Worm (Caenorhabditis elegans): ENCODE results near the gene nape-1.

Gene nape-1

ce11 chrIV:3738655-3739403 is 1.9 kb downstream of the nape-1 start, which contains the start of gene nape-2:
TSS of gene nape-2 (minus strand) at chrIV:3738925.
- no peak for TF ChIP-seq unc-62 (GFP tag; optimal IDR thresholded peaks at IDR 0.05)

DNA sequence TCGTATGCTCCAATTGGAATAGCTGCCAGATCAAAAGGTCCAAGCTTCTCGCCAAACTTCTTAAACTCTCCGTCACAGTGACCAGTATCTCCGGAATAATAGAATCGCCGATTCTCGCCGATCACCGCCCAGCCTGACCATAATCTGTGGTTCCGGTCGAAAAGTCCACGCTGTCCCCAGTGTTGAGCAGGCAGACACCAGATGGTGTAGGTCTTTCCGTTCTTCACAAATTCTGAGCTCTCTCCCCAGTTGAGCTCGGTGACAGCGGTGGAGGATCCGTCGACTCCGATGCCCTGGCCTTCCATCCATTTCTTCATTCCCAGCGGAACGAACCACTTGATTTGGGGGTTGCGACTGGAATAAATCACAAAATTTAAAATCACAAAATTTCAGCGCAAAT is 4.4 kb downstream of the nape-1 start:
- TF ChIP-seq unc-62 (GFP tag; optimal IDR thresholded peaks at IDR 0.05) = no peak

- no peak for TF ChIP-seq unc-62 (GFP tag; optimal IDR thresholded peaks at IDR 0.05)
Observed at ce11 chrIV:3733287-3733686, 7.4 kb downstream of the nape-1 start.

- TF ChIP-seq unc-62 (GFP tag; optimal IDR thresholded peaks at IDR 0.05) = no peak
Observed at ce11 chrIV:3731430-3731829, 9.2 kb downstream of the nape-1 start.

DNA sequence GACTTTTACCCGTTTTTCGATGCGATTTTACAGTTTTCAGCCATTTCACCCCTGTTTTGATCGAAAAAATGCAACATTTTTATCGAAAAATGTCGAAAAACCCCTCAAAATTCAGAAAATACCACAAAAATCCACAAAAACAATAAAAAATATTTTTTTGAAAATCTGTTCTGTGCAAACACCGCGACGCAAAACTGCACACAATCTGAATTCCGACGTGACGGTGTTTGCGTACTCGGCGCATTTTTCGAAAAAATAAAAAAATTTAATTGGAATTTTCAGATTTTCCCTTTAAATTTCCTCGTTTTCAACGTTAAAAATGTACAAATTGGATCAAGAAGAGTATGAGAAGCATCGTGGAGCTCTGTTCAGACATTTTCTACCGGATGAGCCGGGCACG is 14.8 kb downstream of the nape-1 start, which contains the start of gene smgl-2:
TSS of gene smgl-2 (plus strand) at position 320 of the 400 bp plus-strand sequence.
- no peak for TF ChIP-seq unc-62 (GFP tag; optimal IDR thresholded peaks at IDR 0.05)

DNA sequence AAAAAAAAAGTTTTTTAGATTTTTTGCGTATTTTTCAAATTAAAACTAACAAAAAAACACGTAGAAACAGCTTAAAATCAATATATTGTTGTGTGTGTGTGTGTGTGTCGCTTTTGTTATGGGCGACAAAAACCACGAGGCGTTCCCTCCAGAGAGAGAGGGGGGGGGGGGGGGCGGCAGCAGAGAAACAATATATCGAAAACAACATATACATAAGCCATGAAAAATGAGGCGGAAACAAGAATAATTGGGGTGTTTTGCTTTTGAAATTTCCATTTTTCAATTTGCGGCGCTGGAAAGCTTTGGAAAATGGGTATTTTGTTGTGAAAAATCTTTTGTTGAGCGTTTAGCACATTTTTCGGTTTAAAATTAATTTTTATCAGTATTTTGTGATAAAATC is 15.3 kb downstream of the nape-1 start, which contains the start of gene Y37E11AM.2:
TSS of gene Y37E11AM.2 (minus strand) at position 101 of the 400 bp plus-strand sequence.
- TF ChIP-seq unc-62 (GFP tag; optimal IDR thresholded peaks at IDR 0.05) = no peak

DNA sequence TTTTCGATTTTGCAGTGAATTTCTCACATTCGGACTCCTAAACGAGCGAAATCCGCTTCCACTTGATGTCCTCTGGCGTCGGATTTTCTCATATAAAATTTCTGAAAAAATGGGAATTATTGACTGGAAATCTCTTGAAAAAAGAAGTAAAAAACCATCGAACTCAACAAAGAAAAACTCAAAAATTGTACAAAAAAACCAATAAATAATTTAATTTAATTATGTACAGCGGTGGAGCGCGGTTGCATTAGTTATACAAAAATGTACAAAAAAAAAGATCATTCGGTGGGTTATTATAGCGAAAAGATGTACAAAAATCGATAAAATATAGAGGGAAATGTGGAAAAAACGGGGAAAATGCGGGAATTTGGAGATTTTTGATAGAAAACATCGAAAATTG is 18.0 kb downstream of the nape-1 start, which contains the start of gene Y37E11AM.4:
TSS of gene Y37E11AM.4 (minus strand) at position 101 of the 400 bp plus-strand sequence.
- no peak for TF ChIP-seq unc-62 (GFP tag; optimal IDR thresholded peaks at IDR 0.05)

ce11 chrIV:3721973-3722372 is 18.7 kb downstream of the nape-1 start:
- TF ChIP-seq unc-62 (GFP tag; optimal IDR thresholded peaks at IDR 0.05) = no peak

- no peak for TF ChIP-seq unc-62 (GFP tag; optimal IDR thresholded peaks at IDR 0.05)
Observed at ce11 chrIV:3720644-3721043, 20.0 kb downstream of the nape-1 start.

- no peak for TF ChIP-seq unc-62 (GFP tag; optimal IDR thresholded peaks at IDR 0.05)
Observed at ce11 chrIV:3719057-3719456, 21.6 kb downstream of the nape-1 start, which contains the start of gene Y37E11AM.3. TSS of gene Y37E11AM.3 (minus strand) at chrIV:3719157.

ce11 chrIV:3710737-3711136 is 29.9 kb downstream of the nape-1 start:
- TF ChIP-seq unc-62 (GFP tag; optimal IDR thresholded peaks at IDR 0.05) = no peak

ce11 chrIV:3709200-3709599 is 31.5 kb downstream of the nape-1 start, which contains the start of gene Y37E11AL.1:
TSS of gene Y37E11AL.1 (plus strand) at chrIV:3709500.
- no peak for TF ChIP-seq unc-62 (GFP tag; optimal IDR thresholded peaks at IDR 0.05)

DNA sequence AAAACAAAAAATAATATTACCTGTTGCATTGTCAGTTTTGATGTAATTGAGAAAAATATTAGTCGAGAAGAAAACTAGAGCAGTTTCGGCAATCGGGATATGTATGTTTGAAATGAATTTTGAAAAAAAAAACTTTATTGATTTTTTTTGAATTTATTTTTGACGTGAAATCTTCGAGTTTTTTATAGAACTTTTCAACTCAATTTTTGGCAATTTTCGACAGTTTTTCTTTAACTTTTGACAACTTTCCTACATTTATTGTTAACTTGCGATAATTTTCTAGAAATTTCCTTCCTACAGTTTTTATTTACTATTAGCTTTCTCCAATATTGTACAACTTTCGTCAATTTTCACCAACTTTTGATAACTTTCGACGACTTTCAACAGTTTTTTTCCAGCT is 38.8 kb downstream of the nape-1 start, which contains the start of gene Y37E11AL.12:
TSS of gene Y37E11AL.12 (minus strand) at position 101 of the 400 bp plus-strand sequence.
- TF ChIP-seq unc-62 (GFP tag; optimal IDR thresholded peaks at IDR 0.05) = no peak

DNA sequence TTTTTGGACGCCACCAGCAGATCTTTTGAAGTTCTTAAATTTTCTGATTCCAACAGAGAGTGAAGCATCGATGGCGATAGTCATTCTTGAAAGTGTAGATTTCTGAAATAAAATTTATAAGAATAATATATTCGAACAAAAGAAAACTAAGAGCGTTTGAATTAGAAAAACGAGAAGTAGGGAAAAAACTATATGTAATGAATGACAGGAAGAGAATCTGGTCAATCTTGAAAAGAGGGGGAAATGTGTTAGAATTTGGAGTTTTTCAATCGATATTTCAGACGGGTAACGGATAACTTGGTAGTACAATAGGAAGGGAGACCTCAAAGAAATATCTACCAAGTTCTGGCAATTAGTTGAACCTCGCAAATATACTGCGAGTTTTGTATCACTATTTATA is 40.1 kb downstream of the nape-1 start, which contains the start of gene Y37E11AL.9:
TSS of gene Y37E11AL.9 (minus strand) at position 101 of the 400 bp plus-strand sequence.
- no peak for TF ChIP-seq unc-62 (GFP tag; optimal IDR thresholded peaks at IDR 0.05)

DNA sequence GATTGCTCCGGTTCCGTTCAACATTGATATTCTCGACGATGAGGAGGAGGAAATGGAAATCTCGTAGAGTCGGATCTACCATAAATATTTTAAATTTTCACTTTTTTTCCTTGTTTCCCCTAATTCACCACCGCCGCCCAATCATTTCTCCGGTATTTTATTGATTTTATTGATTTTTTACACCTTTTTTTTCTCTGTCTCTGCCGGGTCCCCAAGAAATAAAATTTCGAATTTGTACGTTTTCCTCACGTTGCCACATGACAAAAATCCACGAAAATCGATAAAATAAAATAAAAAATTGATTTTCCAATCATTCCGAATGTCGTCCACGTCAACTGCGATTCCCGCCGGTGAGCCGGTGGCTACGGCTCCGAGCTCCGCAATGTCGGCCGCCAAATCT is 42.5 kb downstream of the nape-1 start, which contains the start of gene Y37E11AL.2:
TSS of gene Y37E11AL.2 (plus strand) at position 301 of the 400 bp plus-strand sequence.
- TF ChIP-seq unc-62 (GFP tag; optimal IDR thresholded peaks at IDR 0.05) = no peak

DNA sequence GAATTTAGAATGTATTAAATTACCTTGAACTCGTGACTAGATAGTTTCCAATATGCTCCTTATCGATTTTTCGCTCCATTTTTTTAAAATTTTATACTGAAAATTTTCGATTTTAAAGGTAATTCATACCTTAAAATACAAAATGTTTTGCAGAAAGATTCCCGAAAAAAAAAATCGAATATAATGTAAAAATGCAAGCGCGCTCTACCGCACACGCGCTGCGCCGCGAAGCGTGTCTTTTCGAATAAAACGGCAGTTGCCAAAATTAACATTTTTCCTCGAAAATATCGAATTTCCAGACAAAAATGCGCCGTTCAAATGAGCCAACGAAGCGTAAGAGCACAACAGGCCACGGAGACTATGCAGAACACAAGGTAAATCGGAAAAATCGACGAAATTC is 46.0 kb downstream of the nape-1 start, which contains the start of the genes taf-6.2 and Y37E11AL.3:
TSS of gene taf-6.2 (minus strand) at position 96 of the 400 bp plus-strand sequence.
TSS of gene Y37E11AL.3 (plus strand) at position 298 of the 400 bp plus-strand sequence.
- no peak for TF ChIP-seq unc-62 (GFP tag; optimal IDR thresholded peaks at IDR 0.05)
